Worm (Caenorhabditis elegans) whole organism, L3 larva: ENCODE measurements around the gene R09H3.3.

Experiments
- aly-2 ChIP-seq: fragments of 150-350 bp; optimal IDR thresholded peaks from 2 replicates; lab custom pipeline; 2014; ENCODE audit warnings: missing biosample characterization, missing genetic modification characterization
- ama-1 ChIP-seq: fragments of 150-350 bp; optimal IDR thresholded peaks from 2 replicates; lab custom pipeline; 2018
- lin-39 ChIP-seq: fragments of 150-350 bp; optimal IDR thresholded peaks from 2 replicates; lab custom pipeline; 2018; ENCODE audit warnings: missing biosample characterization, missing genetic modification reagents, missing genetic modification characterization
- pha-4 ChIP-seq: fragments of 150-350 bp; optimal IDR thresholded peaks from 2 replicates; lab custom pipeline; 2014; ENCODE audit warnings: missing biosample characterization, missing genetic modification reagents, missing genetic modification characterization
- zag-1 ChIP-seq: fragments of 150-350 bp; optimal IDR thresholded peaks from 2 replicates; lab custom pipeline; 2014; ENCODE audit warnings: missing biosample characterization, missing genetic modification characterization

- TF ChIP-seq pha-4 (tag; lab: Kevin White, UChicago) (no peak), zag-1 (no peak), aly-2 (tag; lab: Kevin White, UChicago) (no peak), lin-39 (no peak), ama-1 (lab: Kevin White, UChicago) (no peak)
Measured at ce11 chrX:1623048-1623447, 45.6 kb downstream of the R09H3.3 start.
